Fruit fly (Drosophila melanogaster) Kc167 (cell line): ENCODE measurements around the gene pug.

ENCODE experiments used
- Myc ChIP-seq: fragments of >200 bp; optimal IDR thresholded peaks from 2 replicates; lab custom pipeline; 2017; ENCODE audit warnings: missing external identifiers
- insv ChIP-seq: fragments of >200 bp; optimal IDR thresholded peaks from 3 replicates; lab custom pipeline; 2018; ENCODE audit warnings: missing external identifiers
- psq ChIP-seq: fragments of >200 bp; optimal IDR thresholded peaks from 2 replicates; lab custom pipeline; 2017; ENCODE audit warnings: missing external identifiers

dm6 chr3R:10664942-10665341, 31.4 kb upstream of the pug start:
- TF ChIP-seq Myc (lab: Kevin White, UChicago) (no peak), psq (no peak), insv (lab: Kevin White, UChicago) (no peak)
